Worm (Caenorhabditis elegans) whole organism, L1 larva: ENCODE data around the gene clec-63.

Source experiments
- C04F5.9 ChIP-seq: sonication (generic microtip); optimal IDR thresholded peaks from 2 replicates; lab custom pipeline; 2016; ENCODE audit warnings: missing genetic modification characterization, missing compliant biosample characterization
- C16A3.4 ChIP-seq: fragments of 150-350 bp; optimal IDR thresholded peaks from 2 replicates; lab custom pipeline; 2014; ENCODE audit warnings: missing biosample characterization, missing genetic modification characterization
- F16B12.6 ChIP-seq: fragments of 150-350 bp; optimal IDR thresholded peaks from 2 replicates; lab custom pipeline; 2014; ENCODE audit warnings: missing biosample characterization, missing genetic modification characterization
- ama-1 ChIP-seq: fragments of 150-350 bp; optimal IDR thresholded peaks from 2 replicates; lab custom pipeline; 2014
- blmp-1 ChIP-seq: fragments of 150-350 bp; optimal IDR thresholded peaks from 2 replicates; lab custom pipeline; 2014; ENCODE audit warnings: missing biosample characterization, missing genetic modification characterization
- ceh-82 ChIP-seq, 3 experiments: fragments of 150-350 bp in 1 of 3; sonication (generic microtip) in 2 of 3; optimal IDR thresholded peaks; 2 replicates each; lab custom pipeline; 2014 to 2017; ENCODE audit warnings: missing biosample characterization in 3 of 3, missing genetic modification characterization in 3 of 3
- ceh-88 ChIP-seq: fragments of 200-800 bp; sonication (Bioruptor generic); IDR thresholded peaks from 2 replicates; pipeline ENCODE4 v1.3.6; 2022; ENCODE audit warnings: missing genetic modification characterization, missing compliant biosample characterization
- ces-1 ChIP-seq: fragments of 150-350 bp; optimal IDR thresholded peaks from 2 replicates; lab custom pipeline; 2014; ENCODE audit warnings: missing biosample characterization, missing genetic modification reagents, missing genetic modification characterization
- dpl-1 ChIP-seq, 3 experiments: fragments of 150-350 bp in 2 of 3; sonication (generic microtip) in 1 of 3; optimal IDR thresholded peaks; 2 replicates each; lab custom pipeline; 2014 to 2017; ENCODE audit warnings: missing biosample characterization in 3 of 3, missing genetic modification characterization in 3 of 3, missing genetic modification reagents in 3 of 3
- efl-1 ChIP-seq, 4 experiments: fragments of 150-350 bp; optimal IDR thresholded peaks in 3 of 4; peaks in 1 of 4; 1 replicate in 1 of 4; 2 replicates in 3 of 4; lab custom pipeline; 2014; ENCODE audit warnings: missing biosample characterization in 2 of 4, missing genetic modification characterization in 2 of 4, missing genetic modification reagents in 2 of 4
- efl-3 ChIP-seq: fragments of 200-800 bp; sonication (Bioruptor generic); optimal IDR thresholded peaks from 2 replicates; lab custom pipeline; 2018; ENCODE audit warnings: mild to moderate bottlenecking, missing genetic modification characterization, missing compliant biosample characterization
- elt-2 ChIP-seq: sonication (generic microtip); optimal IDR thresholded peaks from 2 replicates; lab custom pipeline; 2016; ENCODE audit warnings: missing genetic modification characterization, mild to moderate bottlenecking, inconsistent platforms, missing compliant biosample characterization, missing genetic modification reagents
- elt-3 ChIP-seq, 6 experiments: fragments of 150-350 bp in 1 of 6; sonication (generic microtip); optimal IDR thresholded peaks; 2 replicates each; lab custom pipeline; 2017 to 2018; ENCODE audit warnings: missing biosample characterization in 6 of 6, missing genetic modification characterization in 6 of 6, inconsistent platforms in 1 of 6
- fkh-10 ChIP-seq: sonication (generic microtip); optimal IDR thresholded peaks from 2 replicates; lab custom pipeline; 2017; ENCODE audit warnings: missing biosample characterization, missing genetic modification reagents, missing genetic modification characterization
- fkh-8 ChIP-seq: sonication (generic microtip); optimal IDR thresholded peaks from 2 replicates; lab custom pipeline; 2016; ENCODE audit warnings: mild to moderate bottlenecking, missing genetic modification characterization, missing compliant biosample characterization
- fos-1 ChIP-seq: fragments of 150-350 bp; optimal IDR thresholded peaks from 2 replicates; lab custom pipeline; 2014; ENCODE audit warnings: missing biosample characterization, missing genetic modification characterization
- hlh-4 ChIP-seq: sonication (generic microtip); optimal IDR thresholded peaks from 2 replicates; lab custom pipeline; 2016; ENCODE audit warnings: mild to moderate bottlenecking, missing genetic modification characterization, missing compliant biosample characterization
- irx-1 ChIP-seq: sonication (generic microtip); optimal IDR thresholded peaks from 2 replicates; lab custom pipeline; 2016; ENCODE audit warnings: missing genetic modification characterization, missing compliant biosample characterization
- jun-1 ChIP-seq: fragments of 150-350 bp; optimal IDR thresholded peaks from 2 replicates; lab custom pipeline; 2014; ENCODE audit warnings: missing biosample characterization, missing genetic modification reagents, missing genetic modification characterization
- lin-14 ChIP-seq: fragments of 200-800 bp; sonication (Bioruptor generic); optimal IDR thresholded peaks from 2 replicates; lab custom pipeline; 2018; ENCODE audit warnings: mild to moderate bottlenecking, missing genetic modification characterization, moderate library complexity, missing compliant biosample characterization
- lsy-2 ChIP-seq, 2 experiments: fragments of 150-350 bp; optimal IDR thresholded peaks; 2 replicates each; lab custom pipeline; 2014; ENCODE audit warnings: missing biosample characterization in 2 of 2, missing genetic modification characterization in 2 of 2
- mab-9 ChIP-seq: fragments of 200-800 bp; sonication (Bioruptor generic); IDR thresholded peaks from 2 replicates; pipeline ENCODE4 v1.3.6; 2022; ENCODE audit warnings: missing genetic modification reagents, missing genetic modification characterization, missing compliant biosample characterization
- mdl-1 ChIP-seq, 2 experiments: fragments of 150-350 bp; optimal IDR thresholded peaks; 2 replicates each; lab custom pipeline; 2014 to 2017; ENCODE audit warnings: missing biosample characterization in 2 of 2, missing genetic modification characterization in 2 of 2, inconsistent platforms in 1 of 2
- mep-1 ChIP-seq: fragments of 150-350 bp; optimal IDR thresholded peaks from 2 replicates; lab custom pipeline; 2014; ENCODE audit warnings: missing biosample characterization, missing genetic modification characterization
- nhr-11 ChIP-seq: fragments of 150-350 bp; optimal IDR thresholded peaks from 2 replicates; lab custom pipeline; 2014; ENCODE audit warnings: missing biosample characterization, missing genetic modification characterization
- nhr-19 ChIP-seq: fragments of 200-800 bp; sonication (Bioruptor generic); conservative IDR thresholded peaks from 2 replicates; pipeline ENCODE4 v1.3.6; 2022; ENCODE audit warnings: missing genetic modification characterization, missing compliant biosample characterization
- nhr-20 ChIP-seq: sonication (generic microtip); optimal IDR thresholded peaks from 2 replicates; lab custom pipeline; 2016; ENCODE audit warnings: mild to moderate bottlenecking, missing genetic modification characterization, missing compliant biosample characterization
- nhr-71 ChIP-seq: sonication (generic microtip); optimal IDR thresholded peaks from 2 replicates; lab custom pipeline; 2016; ENCODE audit warnings: mild to moderate bottlenecking, missing genetic modification characterization, moderate library complexity, missing compliant biosample characterization
- nhr-76 ChIP-seq: sonication (generic microtip); optimal IDR thresholded peaks from 2 replicates; lab custom pipeline; 2017; ENCODE audit warnings: missing biosample characterization, missing genetic modification characterization
- nhr-77 ChIP-seq: fragments of 150-350 bp; optimal IDR thresholded peaks from 2 replicates; lab custom pipeline; 2014; ENCODE audit warnings: missing biosample characterization, missing genetic modification characterization
- nhr-85 ChIP-seq: sonication (generic microtip); peaks from one replicate; lab custom pipeline; 2016; ENCODE audit warnings: missing genetic modification characterization, inconsistent platforms, missing compliant biosample characterization
- nhr-90 ChIP-seq: sonication (generic microtip); optimal IDR thresholded peaks from 2 replicates; lab custom pipeline; 2016; ENCODE audit warnings: mild to moderate bottlenecking, missing genetic modification characterization, missing compliant biosample characterization; ENCODE audit not compliant: poor library complexity
- pax-3 ChIP-seq: fragments of 200-800 bp; sonication (Bioruptor generic); optimal IDR thresholded peaks from 2 replicates; lab custom pipeline; 2018; ENCODE audit warnings: mild to moderate bottlenecking, missing genetic modification characterization, moderate library complexity, missing compliant biosample characterization
- snpc-4 ChIP-seq: fragments of 150-350 bp; optimal IDR thresholded peaks from 2 replicates; lab custom pipeline; 2014; ENCODE audit warnings: missing biosample characterization, missing genetic modification characterization
- swsn-7 ChIP-seq: sonication (generic microtip); optimal IDR thresholded peaks from 2 replicates; lab custom pipeline; 2016; ENCODE audit warnings: missing genetic modification characterization, missing compliant biosample characterization
- tbx-2 ChIP-seq: sonication (generic microtip); optimal IDR thresholded peaks from 2 replicates; lab custom pipeline; 2016; ENCODE audit warnings: missing genetic modification characterization, missing compliant biosample characterization
- tlp-1 ChIP-seq: fragments of 150-350 bp; optimal IDR thresholded peaks from 2 replicates; lab custom pipeline; 2014; ENCODE audit warnings: missing biosample characterization, missing genetic modification characterization
- unc-86 ChIP-seq: sonication (generic microtip); optimal IDR thresholded peaks from 2 replicates; lab custom pipeline; 2016; ENCODE audit warnings: missing genetic modification characterization, missing compliant biosample characterization
- unc-98 ChIP-seq: fragments of 200-800 bp; sonication (Bioruptor generic); IDR thresholded peaks from 2 replicates; pipeline ENCODE4 v1.3.6; 2022; ENCODE audit warnings: missing genetic modification characterization, missing compliant biosample characterization
- vab-15 ChIP-seq: sonication (generic microtip); optimal IDR thresholded peaks from 2 replicates; lab custom pipeline; 2017; ENCODE audit warnings: missing genotype, mild to moderate bottlenecking, missing genetic modification characterization, missing compliant biosample characterization
- xbp-1 ChIP-seq: sonication (generic microtip); optimal IDR thresholded peaks from 2 replicates; lab custom pipeline; 2016; ENCODE audit warnings: missing genetic modification characterization, missing compliant biosample characterization
- ztf-4 ChIP-seq: fragments of 150-350 bp; optimal IDR thresholded peaks from 2 replicates; lab custom pipeline; 2014; ENCODE audit warnings: missing biosample characterization, missing genetic modification characterization

The clec-63 gene

ce11 chrII:12855900-12856299 is 39.5 kb upstream of the clec-63 start, which contains the start of gene Y46G5A.29:
Y46G5A.29 (plus strand) TSS chrII:12856200.
- TF ChIP-seq hlh-4 (no peak), mab-9 (no peak), nhr-19 (GFP tag; lab: Robert Waterston, UW) (no peak), unc-98 (GFP tag; lab: Robert Waterston, UW) (no peak), ceh-82 (tag; optimal IDR thresholded peaks at IDR 0.05; lab: Kevin White, UChicago) (no peak), nhr-71 (no peak), irx-1 (tag; lab: Kevin White, UChicago) (no peak), unc-86 (no peak), ces-1 (GFP tag; lab: Kevin White, UChicago) (no peak), xbp-1 (tag; lab: Kevin White, UChicago) (no peak), ceh-88 (GFP tag; lab: Robert Waterston, UW) (no peak), jun-1 (tag; lab: Kevin White, UChicago) (no peak), snpc-4 (tag; lab: Kevin White, UChicago) (no peak), elt-2 (no peak), ztf-4 (tag; lab: Kevin White, UChicago) (no peak)

ce11 chrII:12865604-12866003 is 29.8 kb upstream of the clec-63 start, which contains the start of gene snf-5:
snf-5 (minus strand) TSS chrII:12865785.
- TF ChIP-seq efl-1 (optimal IDR thresholded peaks at IDR 0.05; lab: Kevin White, UChicago) (no peak), efl-1 (GFP tag; optimal IDR thresholded peaks at IDR 0.05 in 1 of 2; lab: Kevin White, UChicago) (peak in 1 of 2 experiments; percentile 90), nhr-76 (tag; lab: Kevin White, UChicago) (no peak)
- TF ChIP-seq, all 84 proteins: peak for 1

- no peak for TF ChIP-seq vab-15
- no peak for TF ChIP-seq fos-1 (tag; lab: Kevin White, UChicago)
- no peak for TF ChIP-seq dpl-1 (GFP tag; optimal IDR thresholded peaks at IDR 0.05; lab: Kevin White, UChicago)
- no peak for TF ChIP-seq C16A3.4 (tag; lab: Kevin White, UChicago)
- no peak for TF ChIP-seq lin-14 (GFP tag; lab: Kevin White, UChicago)
- TF ChIP-seq pax-3 (tag; lab: Kevin White, UChicago): no peak
- no peak for TF ChIP-seq unc-98 (GFP tag; lab: Robert Waterston, UW)
- TF ChIP-seq nhr-11 (tag; lab: Kevin White, UChicago): no peak
- no peak for TF ChIP-seq F16B12.6 (tag; lab: Kevin White, UChicago)
- no peak for TF ChIP-seq efl-3 (GFP tag; lab: Kevin White, UChicago)
Measured at ce11 chrII:12866079-12866478, 29.4 kb upstream of the clec-63 start.

ce11 chrII:12878071-12878668 is 17.3 kb upstream of the clec-63 start, which contains the start of gene gsy-1:
gsy-1 (minus strand) TSS chrII:12878121.
- TF ChIP-seq nhr-85: peak; percentile 32
- TF ChIP-seq efl-1 (optimal IDR thresholded peaks at IDR 0.05; lab: Kevin White, UChicago): no peak
- TF ChIP-seq efl-1 (GFP tag; optimal IDR thresholded peaks at IDR 0.05 in 1 of 2; lab: Kevin White, UChicago): peak in 1 of 2 experiments; percentile 17
- no peak for TF ChIP-seq fkh-8 (tag; lab: Kevin White, UChicago)

ce11 chrII:12878697-12879096 is 16.7 kb upstream of the clec-63 start:
- no peak for TF ChIP-seq tlp-1 (tag; lab: Kevin White, UChicago)
- TF ChIP-seq swsn-7 (tag; lab: Kevin White, UChicago): peak; percentile 14
- no peak for TF ChIP-seq nhr-19 (GFP tag; lab: Robert Waterston, UW)
- TF ChIP-seq blmp-1 (tag; lab: Kevin White, UChicago): peak; percentile 18
- peak; percentile 3 for TF ChIP-seq F16B12.6 (tag; lab: Kevin White, UChicago)
- no peak for TF ChIP-seq fos-1 (tag; lab: Kevin White, UChicago)
- TF ChIP-seq tbx-2: peak; percentile 22
- TF ChIP-seq lsy-2 (tag; optimal IDR thresholded peaks at IDR 0.05; lab: Kevin White, UChicago): peak; percentile 4 to 26
- no peak for TF ChIP-seq fkh-10 (GFP tag; lab: Kevin White, UChicago)
- TF ChIP-seq dpl-1 (GFP tag; optimal IDR thresholded peaks at IDR 0.05; lab: Kevin White, UChicago): peak in 2 of 3 experiments; percentile 11 to 36
- no peak for TF ChIP-seq jun-1 (tag; lab: Kevin White, UChicago)
- TF ChIP-seq efl-1 (optimal IDR thresholded peaks at IDR 0.05; lab: Kevin White, UChicago): peak; percentile 42 to 47
- peak; percentile 23 to 93 for TF ChIP-seq efl-1 (GFP tag; optimal IDR thresholded peaks at IDR 0.05 in 1 of 2; lab: Kevin White, UChicago)
- TF ChIP-seq ama-1: peak; percentile 17
- TF ChIP-seq mdl-1 (tag; optimal IDR thresholded peaks at IDR 0.05; lab: Kevin White, UChicago): peak in 1 of 2 experiments; percentile 81
- TF ChIP-seq nhr-77 (tag; lab: Kevin White, UChicago): peak; percentile 24
- peak in 1 of 3 experiments; percentile 43 for TF ChIP-seq ceh-82 (tag; optimal IDR thresholded peaks at IDR 0.05; lab: Kevin White, UChicago)
- peak; percentile 14 for TF ChIP-seq irx-1 (tag; lab: Kevin White, UChicago)
- no peak for TF ChIP-seq C04F5.9 (tag; lab: Kevin White, UChicago)
- peak; percentile 69 for TF ChIP-seq nhr-71
- TF ChIP-seq ces-1 (GFP tag; lab: Kevin White, UChicago): no peak
- TF ChIP-seq nhr-90: peak; percentile 39
- TF ChIP-seq mep-1: peak; percentile 3
- peak in 1 of 6 experiments; percentile 60 for TF ChIP-seq elt-3 (tag; optimal IDR thresholded peaks at IDR 0.05; lab: Kevin White, UChicago)
- peak; percentile 88 for TF ChIP-seq elt-2
- peak; percentile 47 for TF ChIP-seq nhr-20 (tag; lab: Kevin White, UChicago)
- no peak for TF ChIP-seq nhr-76 (tag; lab: Kevin White, UChicago)
